Worm (Caenorhabditis elegans) whole organism, L3 larva: Measurements from ENCODE around the gene lgc-53.

ENCODE experiments used
- ZK546.5 ChIP-seq: sonication (generic microtip); optimal IDR thresholded peaks from 2 replicates; lab custom pipeline; 2017; ENCODE audit warnings: missing biosample characterization, missing genetic modification characterization
- jun-1 ChIP-seq: fragments of 150-350 bp; optimal IDR thresholded peaks from 2 replicates; lab custom pipeline; 2014; ENCODE audit warnings: missing biosample characterization, missing genetic modification reagents, missing genetic modification characterization
- nhr-237 ChIP-seq: fragments of 150-350 bp; optimal IDR thresholded peaks from 2 replicates; lab custom pipeline; 2014; ENCODE audit warnings: missing biosample characterization, missing genetic modification characterization
- snpc-4 ChIP-seq: fragments of 150-350 bp; optimal IDR thresholded peaks from 2 replicates; lab custom pipeline; 2014; ENCODE audit warnings: missing biosample characterization, missing genetic modification characterization
- zag-1 ChIP-seq: fragments of 150-350 bp; optimal IDR thresholded peaks from 2 replicates; lab custom pipeline; 2014; ENCODE audit warnings: missing biosample characterization, missing genetic modification characterization
- ztf-11 ChIP-seq: fragments of 150-350 bp; optimal IDR thresholded peaks from 2 replicates; lab custom pipeline; 2014; ENCODE audit warnings: missing biosample characterization, missing genetic modification characterization

DNA sequence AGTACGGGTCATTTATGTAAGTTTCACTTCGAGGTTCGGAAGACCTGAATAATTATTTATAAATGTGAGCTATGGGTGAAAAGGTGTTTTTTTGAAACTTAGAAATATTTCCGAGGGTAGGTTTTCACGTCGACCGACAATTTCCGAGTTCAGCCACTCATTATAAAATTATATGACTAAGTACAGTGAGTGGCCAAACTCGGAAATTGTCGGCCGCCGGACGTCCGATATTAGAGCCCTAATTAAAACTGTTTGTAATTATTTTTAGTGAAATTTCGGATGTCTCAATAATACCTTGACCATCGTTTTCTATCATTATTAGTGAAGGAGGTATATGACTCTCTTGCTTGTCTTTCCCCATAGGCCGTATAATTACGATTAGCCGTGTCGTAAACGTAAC lies 44.0 kb upstream of the lgc-53 start:
- TF ChIP-seq nhr-237 (tag; lab: Kevin White, UChicago) (no peak), jun-1 (tag; lab: Kevin White, UChicago) (no peak), zag-1 (tag; lab: Kevin White, UChicago) (no peak), ZK546.5 (tag; lab: Kevin White, UChicago) (no peak), ztf-11 (tag; lab: Kevin White, UChicago) (no peak), snpc-4 (tag; lab: Kevin White, UChicago) (no peak)
